Fruit fly (Drosophila melanogaster): ENCODE results near the gene CG5447.

DNA sequence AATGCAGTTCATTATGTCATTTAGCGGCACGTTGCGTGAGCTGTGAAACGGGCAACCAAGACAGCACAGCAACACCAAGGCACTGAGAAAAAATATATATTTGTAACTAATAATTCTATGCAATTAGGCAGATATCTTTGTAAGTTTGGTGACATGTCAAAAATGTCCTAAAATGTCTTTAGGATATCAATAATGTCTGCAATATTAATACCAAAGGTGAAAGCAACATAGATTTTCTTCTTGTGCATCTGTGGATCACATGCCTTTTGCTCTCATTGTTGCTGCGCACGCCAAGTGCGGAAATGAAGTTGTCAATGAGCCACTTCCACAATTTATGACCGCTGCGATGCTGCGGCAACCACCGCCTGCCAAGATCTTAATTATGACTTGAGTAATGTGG lies 37.1 kb downstream of the CG5447 start:
- TF ChIP-seq kay (GFP tag; ENCODE audit: borderline replicate concordance) (no peak), Hr96 (GFP tag; optimal IDR thresholded peaks at IDR 0.05) (no peak), bab1 (GFP tag; optimal IDR thresholded peaks at IDR 0.05) (no peak)

Measured in whole organism, adult.